Worm (Caenorhabditis elegans) whole organism, young adult: ENCODE measurements around the gene Y82E9BR.20.

Experiments
- B0035.1 ChIP-seq: sonication (generic microtip); optimal IDR thresholded peaks from 2 replicates; lab custom pipeline; 2016; ENCODE audit warnings: missing genetic modification characterization, mild to moderate bottlenecking, missing compliant biosample characterization, missing genotype, missing genetic modification reagents
- C17E4.6 ChIP-seq: fragments of 200-800 bp; sonication (Bioruptor generic); IDR thresholded peaks from 2 replicates; pipeline ENCODE4 v1.3.6; 2022; ENCODE audit warnings: missing genetic modification reagents, missing genetic modification characterization, missing compliant biosample characterization
- D2030.7 ChIP-seq: fragments of 200-800 bp; sonication (Bioruptor generic); IDR thresholded peaks from 2 replicates; pipeline ENCODE4 v1.3.6; 2022; ENCODE audit warnings: missing genetic modification reagents, missing genetic modification characterization, missing compliant biosample characterization
- F39B2.1 ChIP-seq: fragments of 200-800 bp; sonication (Bioruptor generic); IDR thresholded peaks from 2 replicates; pipeline ENCODE4 v1.3.6; 2022; ENCODE audit warnings: missing genetic modification reagents, missing genetic modification characterization, missing compliant biosample characterization
- dox-1 ChIP-seq: fragments of 200-800 bp; sonication (Bioruptor generic); IDR thresholded peaks from 2 replicates; pipeline ENCODE4 v1.3.6; 2022; ENCODE audit warnings: missing genetic modification reagents, missing genetic modification characterization, missing compliant biosample characterization
- madf-8 ChIP-seq: fragments of 200-800 bp; sonication (Bioruptor generic); conservative IDR thresholded peaks from 2 replicates; pipeline ENCODE4 v1.3.6; 2022; ENCODE audit warnings: missing genetic modification reagents, missing genetic modification characterization, missing compliant biosample characterization
- pbrm-1 ChIP-seq: fragments of 200-800 bp; sonication (Bioruptor generic); IDR thresholded peaks from 2 replicates; pipeline ENCODE4 v1.3.6; 2022; ENCODE audit warnings: missing genetic modification reagents, missing genetic modification characterization, missing compliant biosample characterization
- ztf-25 ChIP-seq: fragments of 200-800 bp; sonication (Bioruptor generic); IDR thresholded peaks from 2 replicates; pipeline ENCODE4 v1.3.6; 2022; ENCODE audit warnings: missing genetic modification reagents, missing genetic modification characterization, missing compliant biosample characterization

DNA sequence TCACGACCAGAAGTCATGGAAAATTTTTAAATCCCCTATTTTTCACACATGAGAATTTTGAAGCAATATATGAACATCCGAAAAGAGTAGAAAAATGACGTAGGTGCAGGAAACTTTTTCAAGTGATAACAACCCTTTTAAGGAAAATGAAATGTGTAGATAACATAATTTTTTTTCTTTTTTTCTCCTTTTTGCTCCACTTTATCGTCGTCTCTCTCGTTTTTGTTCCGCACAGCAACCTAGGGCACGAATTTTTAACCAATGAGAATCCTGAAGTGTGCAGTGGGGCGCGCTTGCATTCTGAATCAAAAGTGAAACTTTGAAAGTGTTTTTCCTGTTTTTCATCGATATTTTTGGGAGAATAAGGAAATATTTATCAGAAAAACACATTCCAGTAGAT lies 18.6 kb downstream of the Y82E9BR.20 start:
- TF ChIP-seq C17E4.6 (no peak), B0035.1 (tag; lab: Kevin White, UChicago) (no peak), pbrm-1 (GFP tag; lab: Robert Waterston, UW) (no peak), D2030.7 (GFP tag; lab: Robert Waterston, UW) (no peak), madf-8 (GFP tag; lab: Robert Waterston, UW) (no peak), ztf-25 (GFP tag; lab: Robert Waterston, UW) (no peak), F39B2.1 (GFP tag; lab: Robert Waterston, UW) (no peak), dox-1 (no peak; the same call in 1 of the 2 replicates)
